Fruit fly (Drosophila melanogaster): ENCODE measurements around the gene CG42680.
A peak's percentile ranks its signal among the peaks of the same experiment; 100 is the strongest.

The CG42680 gene

dm6 chr2L:14614897-14615602 lies 27.0 kb upstream of the CG42680 start, which contains the start of the genes Adh and Adhr (continued):
- peak in 1 of 2 experiments; percentile 37 for TF ChIP-seq Eip74EF (GFP tag; optimal IDR thresholded peaks at IDR 0.05)
- TF ChIP-seq pb (GFP tag; optimal IDR thresholded peaks at IDR 0.05): peak; percentile 47
- peak; percentile 47; the same call in 2 of the 3 replicates for TF ChIP-seq croc (GFP tag; conservative IDR thresholded peaks at IDR 0.05)
- TF ChIP-seq Hand (GFP tag; optimal IDR thresholded peaks at IDR 0.05): peak; percentile 51
- peak; percentile 31 for TF ChIP-seq trem (tag; optimal IDR thresholded peaks at IDR 0.05)
- TF ChIP-seq onecut (GFP tag; IDR thresholded peaks at IDR 0.05): 0 out of 2 replicates have a peak, but pooled peaks have one; percentile 19
- TF ChIP-seq schlank (tag; optimal IDR thresholded peaks at IDR 0.05): no peak
- TF ChIP-seq en (GFP tag; optimal IDR thresholded peaks at IDR 0.05): peak; percentile 9
- TF ChIP-seq CrebB (tag; optimal IDR thresholded peaks at IDR 0.05): peak; percentile 41
- TF ChIP-seq stc (GFP tag; IDR thresholded peaks at IDR 0.05): peak; percentile 42
- peak; percentile 79 for TF ChIP-seq Blimp-1 (GFP tag; optimal IDR thresholded peaks at IDR 0.05)
- TF ChIP-seq Camta (GFP tag; optimal IDR thresholded peaks at IDR 0.05): no peak
- TF ChIP-seq BtbVII (GFP tag; optimal IDR thresholded peaks at IDR 0.05): peak; percentile 77
- no peak for TF ChIP-seq CG17802 (tag; optimal IDR thresholded peaks at IDR 0.05)
- TF ChIP-seq unc-4 (GFP tag; IDR thresholded peaks at IDR 0.05; ENCODE audit: partially characterized antibody): no peak
- TF ChIP-seq CG14050 (GFP tag; IDR thresholded peaks at IDR 0.05): no peak
- TF ChIP-seq CG3407 (GFP tag; optimal IDR thresholded peaks at IDR 0.05): peak; percentile 46
- TF ChIP-seq CG8765 (GFP tag; IDR thresholded peaks at IDR 0.05): no peak
- peak; percentile 30 for TF ChIP-seq Mes4 (GFP tag; optimal IDR thresholded peaks at IDR 0.05)
- TF ChIP-seq CG14860 (GFP tag; IDR thresholded peaks at IDR 0.05; ENCODE audit: partially characterized antibody): no peak
- TF ChIP-seq grau (tag; optimal IDR thresholded peaks at IDR 0.05): peak; percentile 86
- no peak for TF ChIP-seq CG8290 (GFP tag; optimal IDR thresholded peaks at IDR 0.05)
- TF ChIP-seq CG8290 (tag; optimal IDR thresholded peaks at IDR 0.05): peak in 1 of 2 experiments; percentile 17
- TF ChIP-seq hth (optimal IDR thresholded peaks at IDR 0.05): no peak
- peak; percentile 14 for TF ChIP-seq CG3838 (GFP tag; optimal IDR thresholded peaks at IDR 0.05)
- TF ChIP-seq H15 (GFP tag; IDR thresholded peaks at IDR 0.05): 0 out of 3 replicates have a peak, but pooled peaks have one; percentile 33
- TF ChIP-seq shn (GFP tag; optimal IDR thresholded peaks at IDR 0.05): peak; percentile 51
- peak; percentile 38; the same call in 1 of the 2 replicates for TF ChIP-seq GATAe (GFP tag; conservative IDR thresholded peaks at IDR 0.05)
- peak; percentile 84 for TF ChIP-seq CG15269 (tag; optimal IDR thresholded peaks at IDR 0.05)
- peak; percentile 13 for TF ChIP-seq CG6654 (GFP tag; optimal IDR thresholded peaks at IDR 0.05)
- no peak for TF ChIP-seq Neu2 (GFP tag; optimal IDR thresholded peaks at IDR 0.05; ENCODE audit: borderline replicate concordance)
- TF ChIP-seq CG9609 (GFP tag; optimal IDR thresholded peaks at IDR 0.05): peak; percentile 67
- no peak for TF ChIP-seq z (GFP tag; IDR thresholded peaks at IDR 0.05)
- peak; percentile 40; the same call in 1 of the 2 replicates for TF ChIP-seq CG11247 (GFP tag; IDR thresholded peaks at IDR 0.05)
- TF ChIP-seq dmrt11E (tag; optimal IDR thresholded peaks at IDR 0.05): peak; percentile 29
- peak; percentile 48 for TF ChIP-seq HLH3B (GFP tag; IDR thresholded peaks at IDR 0.05)
- TF ChIP-seq Mad (GFP tag; optimal IDR thresholded peaks at IDR 0.05): no peak
- TF ChIP-seq Hr3 (GFP tag; optimal IDR thresholded peaks at IDR 0.05): peak; percentile 73
- peak; percentile 79 for TF ChIP-seq Ptx1 (GFP tag; IDR thresholded peaks at IDR 0.05)
- TF ChIP-seq Ravus (GFP tag; IDR thresholded peaks at IDR 0.05): peak; percentile 17; the same call in 1 of the 2 replicates
- no peak for TF ChIP-seq toy (GFP tag; IDR thresholded peaks at IDR 0.05)
- no peak for TF ChIP-seq CG42726 (GFP tag; IDR thresholded peaks at IDR 0.05; ENCODE audit: partially characterized antibody)
- peak; percentile 73 for TF ChIP-seq CG17328 (GFP tag; IDR thresholded peaks at IDR 0.05)
- peak; percentile 80 for TF ChIP-seq CG2712 (tag; optimal IDR thresholded peaks at IDR 0.05)
- peak; percentile 50 for TF ChIP-seq vfl (GFP tag; optimal IDR thresholded peaks at IDR 0.05)
- no peak for TF ChIP-seq CG4360 (GFP tag; IDR thresholded peaks at IDR 0.05)
- TF ChIP-seq gsb (GFP tag; IDR thresholded peaks at IDR 0.05): peak; percentile 59; the same call in 1 of the 2 replicates
- TF ChIP-seq Taf1 (GFP tag; IDR thresholded peaks at IDR 0.05): peak; percentile 47; the same call in 1 of the 2 replicates
- peak; percentile 42; the same call in 1 of the 2 replicates for TF ChIP-seq ranshi (GFP tag; IDR thresholded peaks at IDR 0.05)
- no peak for TF ChIP-seq CG15073 (GFP tag; optimal IDR thresholded peaks at IDR 0.05)
